Worm (Caenorhabditis elegans) whole organism, L4 larva: Measurements from ENCODE around the gene F41E6.5.

Experiments used
- F44E2.7 ChIP-seq: fragments of 200-800 bp; sonication (Bioruptor generic); IDR thresholded peaks from 2 replicates; pipeline ENCODE4 v2.1.2; 2022; ENCODE audit warnings: missing genetic modification characterization, missing compliant biosample characterization
- ama-1 ChIP-seq: fragments of 150-350 bp; optimal IDR thresholded peaks from 2 replicates; lab custom pipeline; 2014; ENCODE audit warnings: inconsistent platforms, mixed read lengths
- ces-1 ChIP-seq: fragments of 150-350 bp; sonication (generic microtip); optimal IDR thresholded peaks from 4 replicates; lab custom pipeline; 2014; ENCODE audit warnings: missing biosample characterization, missing genetic modification reagents, missing genetic modification characterization
- fkh-10 ChIP-seq: fragments of 150-350 bp; optimal IDR thresholded peaks from 2 replicates; lab custom pipeline; 2014; ENCODE audit warnings: missing biosample characterization, missing genetic modification reagents, missing genetic modification characterization
- fos-1 ChIP-seq: fragments of 150-350 bp; optimal IDR thresholded peaks from 2 replicates; lab custom pipeline; 2014; ENCODE audit warnings: missing biosample characterization, missing genetic modification characterization
- lin-1 ChIP-seq: fragments of 200-800 bp; sonication (Bioruptor generic); IDR thresholded peaks from 2 replicates; pipeline ENCODE4 v1.3.6; 2022; ENCODE audit warnings: missing genetic modification reagents, missing genetic modification characterization, missing compliant biosample characterization
- mep-1 ChIP-seq: fragments of 150-350 bp; sonication (generic microtip); optimal IDR thresholded peaks from 3 replicates; lab custom pipeline; 2014; ENCODE audit warnings: missing biosample characterization, missing genetic modification characterization
- nhr-10 ChIP-seq: fragments of 150-350 bp; optimal IDR thresholded peaks from 2 replicates; lab custom pipeline; 2014; ENCODE audit warnings: missing biosample characterization, missing genetic modification characterization
- nhr-77 ChIP-seq: fragments of 150-350 bp; optimal IDR thresholded peaks from 2 replicates; lab custom pipeline; 2014; ENCODE audit warnings: missing biosample characterization, missing genetic modification characterization
- pha-4 ChIP-seq, 2 experiments: fragments of 150-350 bp in 1 of 2; fragments of 200-800 bp in 1 of 2; sonication (Bioruptor generic) in 1 of 2; IDR thresholded peaks in 1 of 2; optimal IDR thresholded peaks in 1 of 2; 2 replicates each; pipeline versions ENCODE4 v1.3.6 to Lab custom; 2014 to 2022; ENCODE audit warnings: missing genetic modification characterization in 2 of 2, missing genetic modification reagents in 2 of 2, missing biosample characterization in 1 of 2, missing compliant biosample characterization in 1 of 2
- tag-97 ChIP-seq: fragments of 200-800 bp; sonication (Bioruptor generic); IDR thresholded peaks from 2 replicates; pipeline ENCODE4 v1.3.6; 2022; ENCODE audit warnings: missing genetic modification characterization, missing compliant biosample characterization

DNA sequence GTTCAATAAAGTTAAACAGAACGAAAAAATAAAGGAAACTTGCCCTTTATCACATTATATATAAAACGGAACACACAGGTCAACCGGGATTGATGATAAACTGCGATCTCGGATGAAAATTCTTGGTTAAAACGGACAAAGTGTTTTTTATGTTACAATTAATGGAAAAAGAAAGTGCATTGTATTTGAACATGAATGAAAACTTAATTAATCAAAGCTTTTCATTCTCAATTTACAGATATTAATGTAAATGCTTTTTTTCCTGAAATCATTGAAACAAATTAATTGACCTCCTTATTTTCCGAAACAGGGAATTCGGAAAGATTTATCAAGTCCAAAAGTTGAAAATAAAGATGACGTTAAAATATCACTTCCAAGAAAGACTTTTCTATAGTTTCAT, 1.9 kb upstream of the F41E6.5 start, which contains the start of gene F41E6.8:
- TF ChIP-seq F44E2.7 (GFP tag; lab: Robert Waterston, UW) = no peak
- TF ChIP-seq fkh-10 (GFP tag; lab: Kevin White, UChicago) = no peak
- TF ChIP-seq nhr-77 = no peak
- TF ChIP-seq tag-97 (GFP tag; lab: Robert Waterston, UW) = no peak
- no peak for TF ChIP-seq mep-1
- TF ChIP-seq ama-1 (lab: Kevin White, UChicago) = no peak
- no peak for TF ChIP-seq lin-1 (GFP tag; lab: Robert Waterston, UW)
- TF ChIP-seq fos-1 = no peak
- no peak for TF ChIP-seq nhr-10 (tag; lab: Kevin White, UChicago)
- TF ChIP-seq ces-1 (GFP tag; lab: Kevin White, UChicago) = no peak
- TF ChIP-seq pha-4 (GFP tag; IDR thresholded peaks at IDR 0.05; lab: Robert Waterston, UW) = no peak
- no peak for TF ChIP-seq pha-4 (tag; optimal IDR thresholded peaks at IDR 0.05; lab: Kevin White, UChicago)
